Worm (Caenorhabditis elegans) whole organism, early embryonic: ENCODE results near the gene kvs-3.

Experiments used
- B0310.2 ChIP-seq: sonication (generic microtip); optimal IDR thresholded peaks from 2 replicates; lab custom pipeline; 2016; ENCODE audit warnings: mild to moderate bottlenecking, missing genetic modification characterization, missing compliant biosample characterization
- F13C5.2 ChIP-seq: sonication (generic microtip); optimal IDR thresholded peaks from 2 replicates; lab custom pipeline; 2017; ENCODE audit warnings: mild to moderate bottlenecking, missing genetic modification characterization, inconsistent platforms, missing compliant biosample characterization
- aly-1 ChIP-seq: sonication (generic microtip); optimal IDR thresholded peaks from 2 replicates; lab custom pipeline; 2016; ENCODE audit warnings: missing genetic modification characterization, missing compliant biosample characterization
- ama-1 ChIP-seq: fragments of 150-350 bp; optimal IDR thresholded peaks from 2 replicates; lab custom pipeline; 2014
- ceh-13 ChIP-seq: fragments of 200-800 bp; sonication (Bioruptor generic); optimal IDR thresholded peaks from 2 replicates; lab custom pipeline; 2018; ENCODE audit warnings: mild to moderate bottlenecking, missing genetic modification characterization, missing compliant biosample characterization
- ceh-36 ChIP-seq: sonication (generic microtip); optimal IDR thresholded peaks from 2 replicates; lab custom pipeline; 2016; ENCODE audit warnings: missing genetic modification characterization, inconsistent platforms, missing compliant biosample characterization
- ets-7 ChIP-seq: sonication (generic microtip); optimal IDR thresholded peaks from 2 replicates; lab custom pipeline; 2016; ENCODE audit warnings: missing genotype, missing genetic modification characterization, missing compliant biosample characterization
- flt-1 ChIP-seq: fragments of 200-800 bp; sonication (Bioruptor generic); IDR thresholded peaks from 2 replicates; pipeline ENCODE4 v1.3.6; 2022; ENCODE audit warnings: missing genetic modification characterization, missing compliant biosample characterization
- hmbx-1 ChIP-seq: sonication (generic microtip); optimal IDR thresholded peaks from 2 replicates; lab custom pipeline; 2016; ENCODE audit warnings: mild to moderate bottlenecking, missing genetic modification characterization, missing compliant biosample characterization
- hmg-4 ChIP-seq: fragments of 200-800 bp; sonication (Bioruptor generic); optimal IDR thresholded peaks from 2 replicates; lab custom pipeline; 2018; ENCODE audit warnings: mild to moderate bottlenecking, missing genetic modification characterization, missing compliant biosample characterization
- hnd-1 ChIP-seq: sonication (generic microtip); optimal IDR thresholded peaks from 2 replicates; lab custom pipeline; 2016; ENCODE audit warnings: missing genetic modification characterization, missing compliant biosample characterization
- pes-1 ChIP-seq: fragments of 200-800 bp; sonication (Bioruptor generic); IDR thresholded peaks from 2 replicates; pipeline ENCODE4 v1.3.6; 2022; ENCODE audit warnings: missing genetic modification reagents, missing genetic modification characterization, missing compliant biosample characterization
- scrt-1 ChIP-seq: fragments of 200-800 bp; sonication (Bioruptor generic); IDR thresholded peaks from 2 replicates; pipeline ENCODE4 v1.3.6; 2022; ENCODE audit warnings: missing genetic modification characterization, missing compliant biosample characterization
- sea-1 ChIP-seq: fragments of 200-800 bp; sonication (Bioruptor generic); conservative IDR thresholded peaks from 2 replicates; pipeline ENCODE4 v1.3.6; 2022; ENCODE audit warnings: missing genetic modification characterization, missing compliant biosample characterization
- tbx-11 ChIP-seq: fragments of 200-800 bp; sonication (Bioruptor generic); IDR thresholded peaks from 2 replicates; pipeline ENCODE4 v1.3.6; 2022; ENCODE audit warnings: missing genetic modification characterization, missing compliant biosample characterization
- tbx-37 ChIP-seq: fragments of 200-800 bp; sonication (Bioruptor generic); conservative IDR thresholded peaks from 2 replicates; pipeline ENCODE4 v1.3.6; 2022; ENCODE audit warnings: missing genetic modification reagents, missing genetic modification characterization, missing compliant biosample characterization
- tra-4 ChIP-seq: sonication (generic microtip); optimal IDR thresholded peaks from 2 replicates; lab custom pipeline; 2017; ENCODE audit warnings: missing genetic modification characterization, missing compliant biosample characterization

The kvs-3 gene

ce11 chrV:9340318-9340717 is 22.2 kb downstream of the kvs-3 start:
- TF ChIP-seq hnd-1 (tag; lab: Kevin White, UChicago) (no peak), tbx-11 (GFP tag; lab: Robert Waterston, UW) (no peak), aly-1 (no peak), hmbx-1 (tag; lab: Kevin White, UChicago) (no peak), sea-1 (GFP tag; lab: Robert Waterston, UW) (no peak), ceh-36 (tag; lab: Kevin White, UChicago) (no peak), ceh-13 (no peak), tbx-37 (GFP tag; lab: Robert Waterston, UW) (no peak), pes-1 (GFP tag; lab: Robert Waterston, UW) (no peak), F13C5.2 (tag; lab: Kevin White, UChicago) (no peak), ets-7 (tag; lab: Kevin White, UChicago) (no peak)

ce11 chrV:9341814-9342213 is 23.7 kb downstream of the kvs-3 start:
- TF ChIP-seq scrt-1 = peak; percentile 40; the same call in 1 of the 2 replicates

ce11 chrV:9342282-9342681 is 24.2 kb downstream of the kvs-3 start:
- TF ChIP-seq tbx-11 (GFP tag; lab: Robert Waterston, UW) = peak; percentile 38; the same call in 1 of the 2 replicates
- TF ChIP-seq flt-1 = peak; percentile 60; the same call in 1 of the 2 replicates
- TF ChIP-seq pes-1 (GFP tag; lab: Robert Waterston, UW) = peak; percentile 69
- peak; percentile 62; the same call in 1 of the 2 replicates for TF ChIP-seq sea-1 (GFP tag; lab: Robert Waterston, UW)

- peak; percentile 56; the same call in 1 of the 2 replicates for TF ChIP-seq pes-1 (GFP tag; lab: Robert Waterston, UW)
- 0 out of 2 replicates have a peak, but pooled peaks have one; percentile 46 for TF ChIP-seq tbx-11 (GFP tag; lab: Robert Waterston, UW)
- TF ChIP-seq hnd-1 (tag; lab: Kevin White, UChicago) = no peak
- peak; percentile 6 for TF ChIP-seq ama-1 (lab: Kevin White, UChicago)
- no peak for TF ChIP-seq hmbx-1 (tag; lab: Kevin White, UChicago)
- no peak for TF ChIP-seq ceh-36 (tag; lab: Kevin White, UChicago)
Measured at ce11 chrV:9342965-9343628, 25.0 kb downstream of the kvs-3 start.

ce11 chrV:9343629-9344624 is 25.8 kb downstream of the kvs-3 start, which contains the start of gene tos-1:
Gene tos-1 (minus strand): TSS chrV:9344203.
- peak; percentile 98 for TF ChIP-seq F13C5.2 (tag; lab: Kevin White, UChicago)
- TF ChIP-seq hmg-4 (GFP tag; lab: Kevin White, UChicago) = peak; percentile 86
- peak; percentile 70 for TF ChIP-seq ceh-36 (tag; lab: Kevin White, UChicago)
- TF ChIP-seq tbx-37 (GFP tag; lab: Robert Waterston, UW) = no peak
- TF ChIP-seq pes-1 (GFP tag; lab: Robert Waterston, UW) = peak; percentile 68
- peak; percentile 64 for TF ChIP-seq flt-1
- peak; percentile 62 for TF ChIP-seq tbx-11 (GFP tag; lab: Robert Waterston, UW)
- TF ChIP-seq scrt-1 = 0 out of 2 replicates have a peak, but pooled peaks have one; percentile 45
- peak; percentile 70 for TF ChIP-seq aly-1
- peak; percentile 62; the same call in 1 of the 2 replicates for TF ChIP-seq sea-1 (GFP tag; lab: Robert Waterston, UW)
- TF ChIP-seq ceh-13 = peak; percentile 38
- TF ChIP-seq hmbx-1 (tag; lab: Kevin White, UChicago) = peak; percentile 66
- TF ChIP-seq tra-4 (tag; lab: Kevin White, UChicago) = peak; percentile 52
- TF ChIP-seq ets-7 (tag; lab: Kevin White, UChicago) = peak; percentile 54
- TF ChIP-seq hnd-1 (tag; lab: Kevin White, UChicago) = peak; percentile 57
- TF ChIP-seq ama-1 (lab: Kevin White, UChicago) = peak; percentile 99
- TF ChIP-seq B0310.2 (tag; lab: Kevin White, UChicago) = peak; percentile 62

ce11 chrV:9346804-9347203 is 28.7 kb downstream of the kvs-3 start, which contains the start of the genes K07B1.7 and try-5:
Gene K07B1.7 (minus strand): TSS chrV:9346962.
Gene try-5 (plus strand): TSS chrV:9347044.
- TF ChIP-seq ets-7 (tag; lab: Kevin White, UChicago) (no peak), aly-1 (no peak), ceh-13 (no peak), pes-1 (GFP tag; lab: Robert Waterston, UW) (no peak), sea-1 (GFP tag; lab: Robert Waterston, UW) (no peak), ceh-36 (tag; lab: Kevin White, UChicago) (no peak), ama-1 (lab: Kevin White, UChicago) (no peak), F13C5.2 (tag; lab: Kevin White, UChicago) (no peak), scrt-1 (no peak), hmg-4 (GFP tag; lab: Kevin White, UChicago) (no peak), tra-4 (tag; lab: Kevin White, UChicago) (no peak), flt-1 (no peak), hnd-1 (tag; lab: Kevin White, UChicago) (no peak), hmbx-1 (tag; lab: Kevin White, UChicago) (no peak), B0310.2 (tag; lab: Kevin White, UChicago) (no peak), tbx-37 (GFP tag; lab: Robert Waterston, UW) (no peak), tbx-11 (GFP tag; lab: Robert Waterston, UW) (no peak)
